Fruit fly (Drosophila melanogaster) whole organism, larva: ENCODE data around the gene HP4.
A peak's percentile ranks its signal among the peaks of the same experiment; 100 is the strongest.

Experiments used
- noc ChIP-seq: fragments of 200-800 bp; sonication (Bioruptor generic); optimal IDR thresholded peaks from 3 replicates; lab custom pipeline; 2019; ENCODE audit warnings: missing biosample characterization, mild to moderate bottlenecking, missing genetic modification characterization, moderate library complexity

HP4 gene

dm6 chr3L:7984623-7985237, 8.8 kb upstream of the HP4 start:
- TF ChIP-seq noc (tag; lab: Kevin White, UChicago) = no peak

DNA sequence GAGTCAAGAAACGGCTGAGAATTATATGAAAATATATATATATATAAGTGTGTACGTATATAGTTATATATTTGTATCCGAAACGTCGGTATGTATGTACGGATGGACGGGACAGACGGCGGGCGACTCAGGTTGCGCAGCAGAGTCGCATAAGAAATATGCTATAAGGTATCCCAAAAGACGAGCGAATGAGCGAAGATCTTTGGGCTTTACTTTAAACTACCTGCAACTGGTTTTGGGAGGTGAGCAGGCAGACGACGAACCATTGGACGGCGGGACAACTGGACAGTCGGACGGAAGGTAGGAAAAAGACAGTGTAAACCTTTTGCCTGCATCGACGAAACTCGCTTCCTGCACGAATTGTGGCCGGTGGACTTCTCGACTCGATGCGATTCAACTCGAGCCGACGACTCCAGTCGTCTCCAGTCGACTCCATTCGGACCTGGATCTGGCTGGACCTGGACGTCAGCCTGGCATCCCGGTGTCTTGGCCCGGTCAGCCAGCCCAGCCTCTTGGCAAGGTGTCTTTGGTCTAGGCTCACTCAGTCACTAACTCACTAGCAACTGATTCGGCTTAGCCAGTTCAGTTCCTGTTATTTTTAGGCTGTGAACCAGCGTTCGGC, 7.8 kb upstream of the HP4 start:
- no peak for TF ChIP-seq noc (tag; lab: Kevin White, UChicago)

DNA sequence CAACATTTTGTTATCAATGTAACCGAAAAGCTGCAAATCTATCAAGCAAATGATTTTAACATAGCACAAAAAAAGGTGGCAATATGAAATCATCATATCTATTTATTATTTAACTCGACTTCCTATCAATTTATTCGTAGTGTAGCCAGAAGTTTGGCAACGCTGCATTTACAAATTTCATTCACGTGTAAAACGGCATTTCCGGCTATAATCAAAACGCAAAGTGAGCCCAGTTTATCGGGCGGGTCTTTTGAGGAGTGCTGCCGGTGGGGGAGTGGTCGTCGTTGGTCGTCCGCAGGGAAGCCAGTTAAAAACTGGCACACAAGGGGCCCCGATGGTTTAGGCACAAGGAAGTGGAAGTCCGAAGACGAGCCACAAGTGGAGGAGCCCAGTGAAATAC, 6.0 kb upstream of the HP4 start:
- no peak for TF ChIP-seq noc (tag; lab: Kevin White, UChicago)

DNA sequence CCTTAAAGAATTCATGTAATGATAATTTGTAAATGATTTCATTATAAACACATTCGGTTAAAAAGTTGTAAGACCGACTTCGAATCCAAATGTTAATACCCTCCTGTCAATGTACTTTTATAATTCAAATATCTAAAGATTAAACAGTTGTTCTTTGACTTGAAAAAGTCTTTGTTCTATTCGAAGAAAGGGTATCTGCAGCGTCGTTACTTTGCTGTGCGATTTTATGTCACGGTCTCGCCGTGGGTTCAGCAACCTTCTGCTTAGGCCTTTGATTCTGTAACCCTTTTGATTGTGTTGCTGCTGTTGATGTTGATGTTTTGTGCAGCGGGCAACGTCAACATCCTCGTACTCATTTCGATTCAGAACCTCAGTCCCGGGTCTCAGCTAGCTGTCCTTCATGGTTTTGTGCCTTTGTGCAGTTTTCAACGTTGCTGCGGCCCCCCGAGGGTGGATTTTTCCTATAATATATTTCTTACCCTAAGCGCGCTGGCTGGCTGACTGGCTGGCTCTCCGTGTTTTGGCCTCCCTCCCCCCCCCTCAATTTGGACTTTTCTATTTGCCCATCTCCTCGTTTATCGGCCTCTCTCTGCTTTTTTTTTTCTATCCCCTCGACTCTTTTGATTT, 5.4 kb upstream of the HP4 start:
- TF ChIP-seq noc (tag; lab: Kevin White, UChicago) = no peak

- peak; percentile 62 for TF ChIP-seq noc (tag; lab: Kevin White, UChicago)
Measured at dm6 chr3L:7978777-7979649, 3.1 kb upstream of the HP4 start, which contains the start of gene nmo. TSS of gene nmo (plus strand) at chr3L:7979046.

DNA sequence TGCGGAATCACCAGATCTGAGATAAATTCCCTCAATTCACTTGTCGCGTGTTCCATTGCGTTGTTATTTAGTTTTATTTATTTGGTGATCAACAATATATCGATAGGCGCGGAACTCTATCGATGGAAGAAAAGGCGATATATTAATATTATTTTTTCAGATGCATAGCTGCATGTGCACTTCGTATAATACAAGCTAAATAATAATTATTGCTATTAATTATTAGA, 2.5 kb upstream of the HP4 start, which contains the start of gene Pop4:
Pop4 (minus strand) TSS at position 101 of the 227 bp plus-strand sequence.
- no peak for TF ChIP-seq noc (tag; lab: Kevin White, UChicago)

dm6 chr3L:7974671-7975281, 1.2 kb downstream of the HP4 start, which contains the start of gene CG8042:
TSS of gene CG8042 (minus strand) at chr3L:7974991.
- no peak for TF ChIP-seq noc (tag; lab: Kevin White, UChicago)

- no peak for TF ChIP-seq noc (tag; lab: Kevin White, UChicago)
Measured at dm6 chr3L:7970442-7970841, 5.5 kb downstream of the HP4 start, which contains the start of gene RNaseX25. TSS of gene RNaseX25 (plus strand) at chr3L:7970588.

DNA sequence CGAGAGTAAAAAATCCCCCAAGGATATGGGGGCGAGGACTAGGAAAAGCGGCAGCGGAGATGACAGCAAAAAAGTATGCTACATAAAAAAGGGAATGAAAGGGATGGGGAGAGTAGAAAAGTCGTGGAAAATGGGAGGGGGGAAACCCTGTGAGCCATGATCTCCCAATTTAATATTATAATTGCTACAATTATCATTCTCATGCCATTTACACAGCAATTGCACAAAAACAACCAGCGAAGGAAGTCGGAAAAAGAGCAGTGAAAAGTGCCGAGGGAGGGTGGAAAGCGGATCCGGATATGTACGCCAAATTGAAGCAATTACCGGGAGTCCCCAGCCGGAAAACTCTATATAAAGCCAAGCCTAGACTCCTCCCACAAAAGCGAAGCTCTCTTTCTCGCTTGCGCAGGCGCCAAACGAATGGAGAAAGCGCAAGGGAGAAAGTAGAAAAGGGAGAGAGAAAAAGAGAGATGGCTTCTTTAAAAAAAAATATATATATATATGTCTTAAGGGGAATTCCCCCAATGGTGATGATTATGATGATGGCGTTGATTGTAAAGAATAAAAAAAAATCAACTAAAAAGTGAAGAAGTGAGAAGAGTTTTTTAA, 7.4 kb downstream of the HP4 start:
- TF ChIP-seq noc (tag; lab: Kevin White, UChicago) = no peak

DNA sequence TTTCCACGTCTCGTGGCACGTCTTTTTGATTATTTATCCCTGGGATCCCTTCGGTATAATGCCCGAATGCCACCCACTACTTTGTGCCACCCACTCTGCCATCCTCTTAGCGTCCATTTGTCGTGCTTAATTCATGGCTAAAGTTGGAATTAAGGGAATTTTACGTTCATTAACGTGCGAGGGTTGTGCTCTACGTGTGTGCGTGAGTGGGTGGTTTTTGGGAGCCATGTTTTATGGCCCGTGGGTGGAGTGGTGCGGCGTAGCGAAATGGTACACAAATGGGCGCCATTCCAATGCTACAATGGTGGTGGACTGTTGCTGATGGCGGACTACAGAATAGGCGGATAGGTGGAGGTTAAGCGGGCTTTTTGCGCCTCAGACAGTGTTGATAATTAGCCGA, 8.8 kb downstream of the HP4 start:
- no peak for TF ChIP-seq noc (tag; lab: Kevin White, UChicago)

- no peak for TF ChIP-seq noc (tag; lab: Kevin White, UChicago)
Measured at dm6 chr3L:7963549-7963948, 12.4 kb downstream of the HP4 start.

- TF ChIP-seq noc (tag; lab: Kevin White, UChicago) = no peak
Measured at dm6 chr3L:7963022-7963421, 12.9 kb downstream of the HP4 start.

dm6 chr3L:7961973-7962753, 13.8 kb downstream of the HP4 start:
- TF ChIP-seq noc (tag; lab: Kevin White, UChicago) = peak; percentile 7
